Fruit fly (Drosophila melanogaster) whole organism, adult: ENCODE data around the gene solo.

Experiments used
- CG11617 ChIP-seq: fragments of 200-800 bp; sonication (Bioruptor generic); optimal IDR thresholded peaks from 2 replicates; lab custom pipeline; 2017; ENCODE audit warnings: mild to moderate bottlenecking, missing biosample characterization, missing genetic modification reagents, missing genetic modification characterization
- CG14711 ChIP-seq: fragments of 200-800 bp; sonication (Bioruptor generic); optimal IDR thresholded peaks from 2 replicates; lab custom pipeline; 2018; ENCODE audit warnings: missing biosample characterization, mild to moderate bottlenecking, missing genetic modification characterization, moderate library complexity
- CG5204 ChIP-seq: fragments of 200-800 bp; sonication (Bioruptor generic); optimal IDR thresholded peaks from 2 replicates; lab custom pipeline; 2016; ENCODE audit warnings: missing biosample characterization, missing genetic modification characterization
- CG7101 ChIP-seq: fragments of 200-800 bp; sonication (Bioruptor generic); optimal IDR thresholded peaks from 2 replicates; lab custom pipeline; 2018; ENCODE audit warnings: missing biosample characterization, mild to moderate bottlenecking, missing genetic modification characterization, moderate library complexity
- Clk ChIP-seq: fragments of 200-800 bp; sonication (Bioruptor generic); optimal IDR thresholded peaks from 2 replicates; lab custom pipeline; 2017; ENCODE audit warnings: missing biosample characterization, missing genetic modification characterization
- Hr96 ChIP-seq: fragments of 200-800 bp; sonication (Bioruptor generic); optimal IDR thresholded peaks from 2 replicates; lab custom pipeline; 2016; ENCODE audit warnings: missing biosample characterization, missing genetic modification characterization
- Mnt ChIP-seq: fragments of 200-800 bp; sonication (Bioruptor generic); optimal IDR thresholded peaks from 2 replicates; lab custom pipeline; 2016; ENCODE audit warnings: missing biosample characterization, mild to moderate bottlenecking, missing genetic modification characterization
- bab1 ChIP-seq: fragments of 200-800 bp; sonication (Bioruptor generic); optimal IDR thresholded peaks from 3 replicates; lab custom pipeline; 2019; ENCODE audit warnings: missing biosample characterization, mild to moderate bottlenecking, missing genetic modification characterization, moderate library complexity
- cnc ChIP-seq, 2 experiments: fragments of >200 bp; optimal IDR thresholded peaks; 2 replicates each; lab custom pipeline; 2017
- kay ChIP-seq: fragments of 200-800 bp; sonication (Bioruptor generic); peaks from one replicate; lab custom pipeline; 2016; ENCODE audit warnings: missing biosample characterization, missing genetic modification characterization, borderline replicate concordance
- ovo ChIP-seq: fragments of 200-800 bp; sonication (Bioruptor generic); optimal IDR thresholded peaks from 2 replicates; lab custom pipeline; 2016; ENCODE audit warnings: missing biosample characterization, missing genetic modification characterization
- tj ChIP-seq: fragments of 200-800 bp; sonication (Bioruptor generic); optimal IDR thresholded peaks from 3 replicates; lab custom pipeline; 2017; ENCODE audit warnings: missing biosample characterization, mild to moderate bottlenecking, missing genetic modification characterization, moderate library complexity
- toe ChIP-seq: fragments of 200-800 bp; sonication (Bioruptor generic); optimal IDR thresholded peaks from 2 replicates; lab custom pipeline; 2016; ENCODE audit warnings: missing biosample characterization, missing genetic modification characterization

DNA sequence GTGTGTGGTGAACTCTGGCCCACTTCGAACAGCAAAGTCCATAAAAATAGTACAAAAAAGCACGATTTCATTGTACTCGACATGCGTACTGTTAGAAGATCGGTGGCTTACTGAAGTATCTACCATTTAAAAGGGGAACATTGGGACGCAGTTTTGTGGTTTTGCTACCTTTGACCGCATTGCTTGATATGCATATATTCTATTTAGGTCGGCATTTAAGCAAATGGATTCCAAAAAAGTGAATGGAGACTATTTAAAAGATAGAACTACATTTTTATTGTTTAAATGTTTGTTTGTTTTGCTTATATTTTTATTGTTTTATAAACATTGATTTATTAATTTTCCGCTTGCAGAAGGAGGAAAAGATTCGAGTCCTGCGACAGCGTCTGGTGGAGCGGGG, 29.8 kb upstream of the solo start, which contains the start of gene CG31832:
- TF ChIP-seq CG14711: no peak
- no peak for TF ChIP-seq CG7101 (tag; lab: Kevin White, UChicago)
- no peak for TF ChIP-seq tj
- no peak for TF ChIP-seq CG5204 (GFP tag; lab: Kevin White, UChicago)
- no peak for TF ChIP-seq cnc (optimal IDR thresholded peaks at IDR 0.05; lab: Kevin White, UChicago)
- no peak for TF ChIP-seq Mnt (GFP tag; lab: Kevin White, UChicago)
- no peak for TF ChIP-seq CG11617 (GFP tag; lab: Kevin White, UChicago)
- no peak for TF ChIP-seq Clk (GFP tag; lab: Kevin White, UChicago)
- TF ChIP-seq kay (GFP tag; lab: Kevin White, UChicago): peak; percentile 20
- TF ChIP-seq Hr96: no peak
- no peak for TF ChIP-seq bab1
- TF ChIP-seq toe (GFP tag; lab: Kevin White, UChicago): no peak
- no peak for TF ChIP-seq ovo (GFP tag; lab: Kevin White, UChicago)
